Fruit fly (Drosophila melanogaster): Measurements from ENCODE around the gene IntS10.

The IntS10 gene

DNA sequence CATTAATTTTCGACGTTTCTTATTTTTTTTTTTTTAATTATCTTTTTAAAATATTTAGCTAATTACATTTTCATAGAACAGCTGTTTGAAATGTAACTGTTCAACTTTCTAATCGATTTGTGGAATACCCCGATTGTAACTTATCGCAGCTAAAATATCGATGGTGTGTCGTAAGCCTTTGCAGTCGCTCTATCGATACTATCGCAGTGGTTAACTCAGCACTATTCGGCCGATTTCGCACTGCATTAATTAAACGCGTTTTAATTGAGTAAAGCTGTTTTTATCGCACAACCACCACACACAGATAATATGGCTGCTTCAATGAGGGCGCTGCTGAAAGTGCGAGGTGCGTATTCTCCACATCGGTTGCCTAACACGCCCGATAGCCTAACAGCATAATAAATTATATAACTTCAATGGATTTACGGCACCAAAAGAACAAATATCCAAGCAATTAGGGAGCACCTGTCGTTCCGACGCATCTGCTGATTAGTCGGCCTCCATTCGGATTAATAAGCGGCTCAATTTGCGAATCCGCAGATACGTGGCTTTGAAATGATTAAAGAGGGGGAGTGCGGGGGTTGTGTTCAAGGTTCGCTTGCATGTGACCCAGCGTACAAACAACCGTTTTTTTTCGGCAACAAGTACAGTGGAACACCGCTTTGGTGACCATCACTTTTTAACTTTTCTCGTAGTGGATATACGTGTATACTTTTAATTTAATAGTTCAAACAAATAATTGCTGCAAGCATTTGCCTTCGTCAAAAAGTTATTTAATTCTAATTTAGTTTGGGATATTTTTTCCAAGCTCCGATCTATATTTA, 7.7 kb downstream of the IntS10 start, which contains the start of gene Scsalpha1:
Gene Scsalpha1 (plus strand): TSS at position 202 of the 824 bp plus-strand sequence.
- TF ChIP-seq CG32264 (GFP tag; optimal IDR thresholded peaks at IDR 0.05) (no peak), tai (GFP tag; optimal IDR thresholded peaks at IDR 0.05) (no peak), Abd-B (GFP tag; optimal IDR thresholded peaks at IDR 0.05) (no peak), Vsx2 (GFP tag; optimal IDR thresholded peaks at IDR 0.05; ENCODE audit: partially characterized antibody) (peak; percentile 98), sv (GFP tag; optimal IDR thresholded peaks at IDR 0.05) (no peak), sage (GFP tag; optimal IDR thresholded peaks at IDR 0.05) (no peak), Hnf4 (GFP tag; optimal IDR thresholded peaks at IDR 0.05) (peak; percentile 65), Hr78 (GFP tag; optimal IDR thresholded peaks at IDR 0.05) (no peak), CrebA (GFP tag; optimal IDR thresholded peaks at IDR 0.05; ENCODE audit: borderline replicate concordance) (no peak), rgr (GFP tag; optimal IDR thresholded peaks at IDR 0.05) (peak; percentile 54), h (GFP tag; optimal IDR thresholded peaks at IDR 0.05) (no peak), Hr83 (GFP tag; optimal IDR thresholded peaks at IDR 0.05; ENCODE audit: poor library complexity, severe bottlenecking) (peak; percentile 88), psq (GFP tag; optimal IDR thresholded peaks at IDR 0.05) (peak; percentile 38), brk (GFP tag; optimal IDR thresholded peaks at IDR 0.05) (no peak), br (GFP tag; optimal IDR thresholded peaks at IDR 0.05) (no peak), dl (GFP tag; optimal IDR thresholded peaks at IDR 0.05; ENCODE audit: insufficient read depth in 1 of 2, partially characterized antibody in 2 of 2) (no peak), pan (optimal IDR thresholded peaks at IDR 0.05) (no peak), woc (GFP tag; optimal IDR thresholded peaks at IDR 0.05) (peak; percentile 49), N (GFP tag; optimal IDR thresholded peaks at IDR 0.05) (no peak), Myc (optimal IDR thresholded peaks at IDR 0.05) (peak; percentile 21), Rel (GFP tag; optimal IDR thresholded peaks at IDR 0.05) (no peak), Rel (tag; optimal IDR thresholded peaks at IDR 0.05) (peak; percentile 27), fru (GFP tag; optimal IDR thresholded peaks at IDR 0.05) (no peak), Jra (GFP tag; optimal IDR thresholded peaks at IDR 0.05) (peak; percentile 41), Sp1 (GFP tag; optimal IDR thresholded peaks at IDR 0.05) (peak; percentile 16), jim (GFP tag; optimal IDR thresholded peaks at IDR 0.05) (no peak), Dfd (GFP tag; optimal IDR thresholded peaks at IDR 0.05) (no peak), CG9705 (GFP tag; optimal IDR thresholded peaks at IDR 0.05) (no peak), dsf (GFP tag; optimal IDR thresholded peaks at IDR 0.05; ENCODE audit: borderline replicate concordance) (peak; percentile 23), ey (GFP tag; optimal IDR thresholded peaks at IDR 0.05) (peak; percentile 52), HLH106 (tag; optimal IDR thresholded peaks at IDR 0.05) (peak; percentile 41), OdsH (GFP tag; optimal IDR thresholded peaks at IDR 0.05) (peak; percentile 54), foxo (GFP tag; optimal IDR thresholded peaks at IDR 0.05) (peak in 1 of 2 experiments; percentile 28), Dif (GFP tag; optimal IDR thresholded peaks at IDR 0.05; ENCODE audit: partially characterized antibody) (no peak), usp (GFP tag; optimal IDR thresholded peaks at IDR 0.05) (no peak), lola (GFP tag; optimal IDR thresholded peaks at IDR 0.05) (no peak), GATAd (GFP tag; optimal IDR thresholded peaks at IDR 0.05) (no peak), dmrt93B (GFP tag; optimal IDR thresholded peaks at IDR 0.05) (no peak), Mio (GFP tag; optimal IDR thresholded peaks at IDR 0.05) (no peak)

dm6 chr3L:3816254-3816653, 9.7 kb downstream of the IntS10 start, which contains the start of gene Acp63F:
Gene Acp63F (minus strand): TSS chr3L:3816354.
- no peak for TF ChIP-seq jim (GFP tag; optimal IDR thresholded peaks at IDR 0.05)
- TF ChIP-seq Myc (optimal IDR thresholded peaks at IDR 0.05), result no peak
- TF ChIP-seq HLH106 (tag; optimal IDR thresholded peaks at IDR 0.05), result no peak
- TF ChIP-seq Dif (GFP tag; optimal IDR thresholded peaks at IDR 0.05; ENCODE audit: partially characterized antibody), result no peak
- no peak for TF ChIP-seq tai (GFP tag; optimal IDR thresholded peaks at IDR 0.05)
- no peak for TF ChIP-seq OdsH (GFP tag; optimal IDR thresholded peaks at IDR 0.05)
- TF ChIP-seq Dfd (GFP tag; optimal IDR thresholded peaks at IDR 0.05), result no peak
- TF ChIP-seq CG9705 (GFP tag; optimal IDR thresholded peaks at IDR 0.05), result no peak

All from whole organism, wandering third instar larva.